Worm (Caenorhabditis elegans) whole organism, L3 larva: ENCODE data around the gene doxa-1.
A peak's percentile ranks its signal among the peaks of the same experiment; 100 is the strongest.

ENCODE experiments used
- R02D3.7 ChIP-seq: fragments of 150-350 bp; optimal IDR thresholded peaks from 2 replicates; lab custom pipeline; 2014; ENCODE audit warnings: missing biosample characterization, missing genetic modification characterization
- ZK546.5 ChIP-seq: sonication (generic microtip); optimal IDR thresholded peaks from 2 replicates; lab custom pipeline; 2017; ENCODE audit warnings: missing biosample characterization, missing genetic modification characterization
- aly-2 ChIP-seq: fragments of 150-350 bp; optimal IDR thresholded peaks from 2 replicates; lab custom pipeline; 2014; ENCODE audit warnings: missing biosample characterization, missing genetic modification characterization
- elt-1 ChIP-seq: fragments of 150-350 bp; optimal IDR thresholded peaks from 2 replicates; lab custom pipeline; 2014; ENCODE audit warnings: missing biosample characterization, missing genetic modification characterization
- fkh-10 ChIP-seq: sonication (generic microtip); optimal IDR thresholded peaks from 2 replicates; lab custom pipeline; 2017; ENCODE audit warnings: missing biosample characterization, missing genetic modification reagents, missing genetic modification characterization
- mdl-1 ChIP-seq: fragments of 150-350 bp; optimal IDR thresholded peaks from 2 replicates; lab custom pipeline; 2014; ENCODE audit warnings: missing biosample characterization, missing genetic modification characterization
- pha-4 ChIP-seq: fragments of 150-350 bp; optimal IDR thresholded peaks from 2 replicates; lab custom pipeline; 2014; ENCODE audit warnings: missing biosample characterization, missing genetic modification reagents, missing genetic modification characterization
- pqm-1 ChIP-seq: fragments of 150-350 bp; optimal IDR thresholded peaks from 2 replicates; lab custom pipeline; 2017; ENCODE audit warnings: missing biosample characterization, missing genetic modification characterization, inconsistent platforms
- skn-1 ChIP-seq: fragments of 150-350 bp; optimal IDR thresholded peaks from 2 replicates; lab custom pipeline; 2014; ENCODE audit warnings: missing biosample characterization, missing genetic modification characterization
- snpc-4 ChIP-seq: fragments of 150-350 bp; optimal IDR thresholded peaks from 2 replicates; lab custom pipeline; 2014; ENCODE audit warnings: missing biosample characterization, missing genetic modification characterization
- unc-39 ChIP-seq: sonication (generic microtip); optimal IDR thresholded peaks from 4 replicates; lab custom pipeline; 2017; ENCODE audit warnings: missing biosample characterization, missing genetic modification characterization
- zag-1 ChIP-seq: fragments of 150-350 bp; optimal IDR thresholded peaks from 2 replicates; lab custom pipeline; 2014; ENCODE audit warnings: missing biosample characterization, missing genetic modification characterization

DNA sequence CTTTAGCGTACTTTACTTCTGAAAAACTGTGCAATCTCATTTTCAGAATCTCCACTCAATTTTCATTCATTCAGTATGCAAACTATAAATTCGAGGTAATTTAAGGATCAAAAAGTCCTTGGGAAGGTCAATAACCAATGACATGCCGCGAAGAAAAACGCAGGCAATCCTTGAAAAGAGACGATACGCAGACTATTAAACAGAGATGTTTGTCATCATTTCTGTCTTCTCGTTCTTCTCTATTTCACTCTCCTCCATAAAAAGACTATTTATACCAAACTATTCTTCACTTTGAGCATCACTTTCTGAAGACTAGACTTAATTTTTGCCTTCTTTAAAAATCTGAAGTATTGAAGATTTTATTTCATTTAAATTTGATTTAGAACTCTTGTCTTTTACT, 28.8 kb upstream of the doxa-1 start, which contains the start of gene C02D5.4:
- no peak for TF ChIP-seq snpc-4 (tag; lab: Kevin White, UChicago)
- TF ChIP-seq skn-1 (tag; lab: Kevin White, UChicago), result peak; percentile 99
- no peak for TF ChIP-seq aly-2 (tag; lab: Kevin White, UChicago)
- TF ChIP-seq pha-4 (tag; lab: Kevin White, UChicago), result peak; percentile 57
- TF ChIP-seq mdl-1 (tag; lab: Kevin White, UChicago), result no peak
- TF ChIP-seq unc-39 (tag; lab: Kevin White, UChicago), result no peak
- no peak for TF ChIP-seq zag-1 (tag; lab: Kevin White, UChicago)
- no peak for TF ChIP-seq R02D3.7 (tag; lab: Kevin White, UChicago)
- peak; percentile 52 for TF ChIP-seq pqm-1 (tag; lab: Kevin White, UChicago)
- no peak for TF ChIP-seq ZK546.5 (tag; lab: Kevin White, UChicago)
- TF ChIP-seq elt-1 (tag; lab: Kevin White, UChicago), result no peak
- no peak for TF ChIP-seq fkh-10 (GFP tag; lab: Kevin White, UChicago)
